Worm (Caenorhabditis elegans) whole organism, L4 larva: ENCODE data around the gene mon-2.

Source experiments
- Y105C5A.15 ChIP-seq: fragments of 200-800 bp; sonication (Bioruptor generic); IDR thresholded peaks from 2 replicates; pipeline ENCODE4 v1.3.6; 2022; ENCODE audit warnings: missing genetic modification characterization, missing compliant biosample characterization
- fkh-10 ChIP-seq: fragments of 150-350 bp; optimal IDR thresholded peaks from 2 replicates; lab custom pipeline; 2014; ENCODE audit warnings: missing biosample characterization, missing genetic modification reagents, missing genetic modification characterization
- fos-1 ChIP-seq: fragments of 150-350 bp; optimal IDR thresholded peaks from 2 replicates; lab custom pipeline; 2014; ENCODE audit warnings: missing biosample characterization, missing genetic modification characterization

ce11 chrIV:12086498-12086897 lies 10.1 kb upstream of the mon-2 start:
- TF ChIP-seq fos-1 (no peak), fkh-10 (GFP tag; lab: Kevin White, UChicago) (no peak), Y105C5A.15 (GFP tag; lab: Robert Waterston, UW) (peak; percentile 94)
